Fruit fly (Drosophila melanogaster): ENCODE data around the gene CG5989.
A peak's percentile ranks its signal among the peaks of the same experiment; 100 is the strongest.

Gene CG5989

dm6 chr3L:8603880-8604692 is at the start of gene CG5989, which contains the start of gene CG6282:
Gene CG5989 (minus strand): TSS chr3L:8604149.
Gene CG6282 (plus strand): TSS chr3L:8604657.
- TF ChIP-seq CG8301 (tag; optimal IDR thresholded peaks at IDR 0.05) (no peak), CG15710 (tag; optimal IDR thresholded peaks at IDR 0.05) (no peak), CG14655 (GFP tag; optimal IDR thresholded peaks at IDR 0.05) (no peak), fd96Ca (GFP tag; IDR thresholded peaks at IDR 0.05) (no peak), Ets98B (GFP tag; IDR thresholded peaks at IDR 0.05) (no peak), CG13204 (GFP tag; optimal IDR thresholded peaks at IDR 0.05) (no peak), CG10348 (GFP tag; IDR thresholded peaks at IDR 0.05) (no peak), EcR (GFP tag; optimal IDR thresholded peaks at IDR 0.05) (peak; percentile 56), CG4496 (GFP tag; IDR thresholded peaks at IDR 0.05) (no peak), CG9948 (tag; optimal IDR thresholded peaks at IDR 0.05) (no peak), CG34367 (tag; optimal IDR thresholded peaks at IDR 0.05) (no peak), CG12605 (GFP tag; IDR thresholded peaks at IDR 0.05) (peak; percentile 37; the same call in 1 of the 2 replicates), gl (tag; optimal IDR thresholded peaks at IDR 0.05) (no peak), CG8159 (tag; optimal IDR thresholded peaks at IDR 0.05) (peak; percentile 0), Pif1B (GFP tag; optimal IDR thresholded peaks at IDR 0.05) (no peak), Pif1A (GFP tag; optimal IDR thresholded peaks at IDR 0.05) (no peak)

- TF ChIP-seq CG14655 (GFP tag; optimal IDR thresholded peaks at IDR 0.05) (no peak), CG4496 (GFP tag; IDR thresholded peaks at IDR 0.05) (no peak), CG8301 (tag; optimal IDR thresholded peaks at IDR 0.05) (no peak), CG9948 (tag; optimal IDR thresholded peaks at IDR 0.05) (no peak), CG12605 (GFP tag; IDR thresholded peaks at IDR 0.05) (no peak), CG15710 (tag; optimal IDR thresholded peaks at IDR 0.05) (no peak), rn (GFP tag; IDR thresholded peaks at IDR 0.05) (no peak), D1 (tag; optimal IDR thresholded peaks at IDR 0.05) (no peak)
These were observed 49.6 kb upstream of the CG5989 start for dm6 chr3L:8653572-8653971.

dm6 chr3L:8652572-8652977 is 48.6 kb upstream of the CG5989 start:
- TF ChIP-seq EcR (GFP tag; optimal IDR thresholded peaks at IDR 0.05): peak; percentile 86
- TF ChIP-seq CG15710 (tag; optimal IDR thresholded peaks at IDR 0.05): no peak
- TF ChIP-seq Ets98B (GFP tag; IDR thresholded peaks at IDR 0.05): no peak
- peak; percentile 11 for TF ChIP-seq gl (tag; optimal IDR thresholded peaks at IDR 0.05)
- TF ChIP-seq CG9948 (tag; optimal IDR thresholded peaks at IDR 0.05): no peak
- TF ChIP-seq CG13204 (GFP tag; optimal IDR thresholded peaks at IDR 0.05): peak; percentile 86
- TF ChIP-seq CG4496 (GFP tag; IDR thresholded peaks at IDR 0.05): peak; percentile 50; the same call in 1 of the 3 replicates
- no peak for TF ChIP-seq D1 (tag; optimal IDR thresholded peaks at IDR 0.05)

dm6 chr3L:8651876-8652571 is 48.1 kb upstream of the CG5989 start:
- TF ChIP-seq CG4496 (GFP tag; IDR thresholded peaks at IDR 0.05) (peak; percentile 37; the same call in 1 of the 3 replicates), CG34367 (tag; optimal IDR thresholded peaks at IDR 0.05) (no peak)

dm6 chr3L:8648836-8649235 is 44.9 kb upstream of the CG5989 start, which contains the start of gene Arr2:
Gene Arr2 (minus strand): TSS chr3L:8648936.
- TF ChIP-seq CG9948 (tag; optimal IDR thresholded peaks at IDR 0.05) (no peak), CG13204 (GFP tag; optimal IDR thresholded peaks at IDR 0.05) (no peak), EcR (GFP tag; optimal IDR thresholded peaks at IDR 0.05) (no peak), Pif1B (GFP tag; optimal IDR thresholded peaks at IDR 0.05) (no peak), CG32121 (GFP tag; IDR thresholded peaks at IDR 0.05) (no peak), CG4496 (GFP tag; IDR thresholded peaks at IDR 0.05) (no peak), Ets98B (GFP tag; IDR thresholded peaks at IDR 0.05) (no peak), Pif1A (GFP tag; optimal IDR thresholded peaks at IDR 0.05) (no peak), rn (GFP tag; IDR thresholded peaks at IDR 0.05) (no peak)

- no peak for TF ChIP-seq fd96Ca (GFP tag; IDR thresholded peaks at IDR 0.05)
- no peak for TF ChIP-seq rn (GFP tag; IDR thresholded peaks at IDR 0.05)
- no peak for TF ChIP-seq CG15710 (tag; optimal IDR thresholded peaks at IDR 0.05)
- TF ChIP-seq CG32121 (GFP tag; IDR thresholded peaks at IDR 0.05): no peak
- TF ChIP-seq D1 (tag; optimal IDR thresholded peaks at IDR 0.05): no peak
- no peak for TF ChIP-seq Ets98B (GFP tag; IDR thresholded peaks at IDR 0.05)
- TF ChIP-seq CG8301 (tag; optimal IDR thresholded peaks at IDR 0.05): no peak
- no peak for TF ChIP-seq CG12605 (GFP tag; IDR thresholded peaks at IDR 0.05)
- no peak for TF ChIP-seq EcR (GFP tag; optimal IDR thresholded peaks at IDR 0.05)
- TF ChIP-seq CG34367 (tag; optimal IDR thresholded peaks at IDR 0.05): no peak
- no peak for TF ChIP-seq Pif1A (GFP tag; optimal IDR thresholded peaks at IDR 0.05)
- TF ChIP-seq CG9948 (tag; optimal IDR thresholded peaks at IDR 0.05): no peak
These were observed 42.9 kb upstream of the CG5989 start, which contains the start of the genes CG13305 and Pex7 for dm6 chr3L:8646821-8647220. Gene CG13305 (minus strand): TSS chr3L:8646822. Gene Pex7 (plus strand): TSS chr3L:8647145.

All from whole organism, pupa.